Worm (Caenorhabditis elegans) whole organism, L4/young adult: ENCODE results near the gene Y52E8A.2.

Experiments used
- W03F9.2 ChIP-seq: fragments of 150-350 bp; optimal IDR thresholded peaks from 2 replicates; lab custom pipeline; 2014; ENCODE audit warnings: missing biosample characterization, missing genetic modification characterization
- dao-5 ChIP-seq: sonication (generic microtip); optimal IDR thresholded peaks from 2 replicates; lab custom pipeline; 2016; ENCODE audit warnings: missing genotype, missing genetic modification characterization, moderate library complexity, missing compliant biosample characterization
- him-1 ChIP-seq: sonication (generic microtip); optimal IDR thresholded peaks from 2 replicates; lab custom pipeline; 2016; ENCODE audit warnings: missing genotype, missing genetic modification reagents, missing genetic modification characterization, missing compliant biosample characterization

- TF ChIP-seq W03F9.2 (tag; lab: Kevin White, UChicago) (no peak), dao-5 (no peak), him-1 (tag; lab: Kevin White, UChicago) (no peak)
These were observed 23.7 kb downstream of the Y52E8A.2 start for ce11 chrII:4344317-4344716.
